Worm (Caenorhabditis elegans): ENCODE measurements around the gene btb-17.

The btb-17 gene

ce11 chrII:3267815-3268214 is 27.4 kb upstream of the btb-17 start (continued):
- no peak for TF ChIP-seq ztf-22 (GFP tag; optimal IDR thresholded peaks at IDR 0.05)
- no peak for TF ChIP-seq snpc-1.3 (tag; optimal IDR thresholded peaks at IDR 0.05; ENCODE audit: insufficient read depth)
- TF ChIP-seq hmg-20 (GFP tag; IDR thresholded peaks at IDR 0.05), result no peak
- no peak for TF ChIP-seq lag-1 (GFP tag; IDR thresholded peaks at IDR 0.05)
- TF ChIP-seq ceh-91 (GFP tag; IDR thresholded peaks at IDR 0.05), result no peak
- TF ChIP-seq Y79H2A.3 (GFP tag; conservative IDR thresholded peaks at IDR 0.05), result no peak
- no peak for TF ChIP-seq F10E7.11 (tag; optimal IDR thresholded peaks at IDR 0.05)
- TF ChIP-seq dox-1 (GFP tag; IDR thresholded peaks at IDR 0.05), result 0 out of 2 replicates have a peak, but pooled peaks have one; percentile 31
- TF ChIP-seq egrh-3 (GFP tag; IDR thresholded peaks at IDR 0.05), result no peak
- TF ChIP-seq atf-7 (tag; optimal IDR thresholded peaks at IDR 0.05), result no peak
- no peak for TF ChIP-seq B0035.1 (tag; optimal IDR thresholded peaks at IDR 0.05)
- no peak for TF ChIP-seq attf-3 (GFP tag; conservative IDR thresholded peaks at IDR 0.05)
- TF ChIP-seq chd-7 (tag; optimal IDR thresholded peaks at IDR 0.05), result peak; percentile 14
- TF ChIP-seq ZK185.1 (tag; optimal IDR thresholded peaks at IDR 0.05; ENCODE audit: poor library complexity, severe bottlenecking), result no peak
- TF ChIP-seq cebp-2 (GFP tag; IDR thresholded peaks at IDR 0.05), result no peak
- 0 out of 2 replicates have a peak, but pooled peaks have one; percentile 38 for TF ChIP-seq ztf-25 (GFP tag; IDR thresholded peaks at IDR 0.05)
- no peak for TF ChIP-seq ztf-6 (GFP tag; IDR thresholded peaks at IDR 0.05)
- no peak for TF ChIP-seq ccch-3 (GFP tag; optimal IDR thresholded peaks at IDR 0.05)
- no peak for TF ChIP-seq B0336.3 (GFP tag; IDR thresholded peaks at IDR 0.05)
- TF ChIP-seq die-1 (tag; optimal IDR thresholded peaks at IDR 0.05), result peak; percentile 47
- TF ChIP-seq pbrm-1 (GFP tag; IDR thresholded peaks at IDR 0.05), result no peak
- no peak for TF ChIP-seq tlf-1 (GFP tag; optimal IDR thresholded peaks at IDR 0.05)
- no peak for TF ChIP-seq Y67H2A.10 (GFP tag; conservative IDR thresholded peaks at IDR 0.05)
- TF ChIP-seq akir-1 (GFP tag; optimal IDR thresholded peaks at IDR 0.05), result no peak
- TF ChIP-seq lin-54 (GFP tag; optimal IDR thresholded peaks at IDR 0.05), result no peak
- no peak for TF ChIP-seq madf-10 (tag; optimal IDR thresholded peaks at IDR 0.05)
- TF ChIP-seq dpff-1 (tag; optimal IDR thresholded peaks at IDR 0.05), result no peak
- TF ChIP-seq sdz-38 (tag; optimal IDR thresholded peaks at IDR 0.05), result no peak
- no peak for TF ChIP-seq ceh-58 (GFP tag; IDR thresholded peaks at IDR 0.05)
- no peak for TF ChIP-seq zfh-2 (GFP tag; conservative IDR thresholded peaks at IDR 0.05)
- no peak for TF ChIP-seq rcor-1 (GFP tag; IDR thresholded peaks at IDR 0.05)
- TF ChIP-seq somi-1 (GFP tag; optimal IDR thresholded peaks at IDR 0.05), result no peak
- TF ChIP-seq nfyb-1 (GFP tag; IDR thresholded peaks at IDR 0.05), result peak; percentile 66
- TF ChIP-seq snpc-4 (GFP tag; optimal IDR thresholded peaks at IDR 0.05), result no peak
- peak in 1 of 4 experiments; percentile 37 for TF ChIP-seq snpc-4 (tag; optimal IDR thresholded peaks at IDR 0.05)
- no peak for TF ChIP-seq F33H1.4 (GFP tag; IDR thresholded peaks at IDR 0.05)
- TF ChIP-seq C06A6.2 (GFP tag; conservative IDR thresholded peaks at IDR 0.05), result no peak
- peak; percentile 24 for TF ChIP-seq lsl-1 (GFP tag; optimal IDR thresholded peaks at IDR 0.05)
- TF ChIP-seq B0261.1 (tag; optimal IDR thresholded peaks at IDR 0.05), result peak; percentile 80
- no peak for TF ChIP-seq tbx-9 (tag; optimal IDR thresholded peaks at IDR 0.05; ENCODE audit: borderline replicate concordance)
- peak; percentile 48 for TF ChIP-seq hmg-1.2 (GFP tag; IDR thresholded peaks at IDR 0.05)
- no peak for TF ChIP-seq lsy-27 (tag; optimal IDR thresholded peaks at IDR 0.05; ENCODE audit: borderline replicate concordance, insufficient read depth)
- no peak for TF ChIP-seq hrde-1 (tag; optimal IDR thresholded peaks at IDR 0.05; ENCODE audit: borderline replicate concordance)
- TF ChIP-seq ztf-18 (tag; optimal IDR thresholded peaks at IDR 0.05), result no peak
- TF ChIP-seq attf-5 (GFP tag; optimal IDR thresholded peaks at IDR 0.05), result peak; percentile 32
- TF ChIP-seq T26A5.8 (tag; optimal IDR thresholded peaks at IDR 0.05), result no peak
- TF ChIP-seq F57C9.4 (tag; optimal IDR thresholded peaks at IDR 0.05), result no peak
- no peak for TF ChIP-seq nhr-80 (tag; optimal IDR thresholded peaks at IDR 0.05)
- no peak for TF ChIP-seq aptf-3 (GFP tag; IDR thresholded peaks at IDR 0.05)
- TF ChIP-seq efl-1 (GFP tag; optimal IDR thresholded peaks at IDR 0.05), result no peak
